Fruit fly (Drosophila melanogaster): ENCODE measurements around the gene hwt.

The hwt gene

dm6 chrX:12578328-12578700 lies 10.1 kb upstream of the hwt start (continued):
- TF ChIP-seq Pdp1 (GFP tag; optimal IDR thresholded peaks at IDR 0.05) = peak in 1 of 2 experiments; percentile 37
- TF ChIP-seq Hsf (GFP tag; optimal IDR thresholded peaks at IDR 0.05) = no peak
- no peak for TF ChIP-seq CG14014 (GFP tag; IDR thresholded peaks at IDR 0.05)
- no peak for TF ChIP-seq Mad (GFP tag; optimal IDR thresholded peaks at IDR 0.05)

- TF ChIP-seq CG12769 (tag; optimal IDR thresholded peaks at IDR 0.05) (peak; percentile 36), exex (tag; optimal IDR thresholded peaks at IDR 0.05) (peak; percentile 34), slbo (GFP tag; IDR thresholded peaks at IDR 0.05) (0 out of 2 replicates have a peak, but pooled peaks have one; percentile 13), otp (GFP tag; IDR thresholded peaks at IDR 0.05) (0 out of 3 replicates have a peak, but pooled peaks have one; percentile 33), H2.0 (GFP tag; IDR thresholded peaks at IDR 0.05) (no peak), Ptx1 (GFP tag; IDR thresholded peaks at IDR 0.05) (0 out of 2 replicates have a peak, but pooled peaks have one; percentile 26), D19B (GFP tag; optimal IDR thresholded peaks at IDR 0.05) (peak; percentile 92), so (GFP tag; IDR thresholded peaks at IDR 0.05) (0 out of 3 replicates have a peak, but pooled peaks have one; percentile 19), grn (GFP tag; optimal IDR thresholded peaks at IDR 0.05) (peak; percentile 57), CG6654 (GFP tag; optimal IDR thresholded peaks at IDR 0.05) (no peak), crp (GFP tag; optimal IDR thresholded peaks at IDR 0.05) (peak in 1 of 2 experiments; percentile 3), Blimp-1 (GFP tag; optimal IDR thresholded peaks at IDR 0.05) (peak; percentile 38), mirr (GFP tag; optimal IDR thresholded peaks at IDR 0.05) (peak; percentile 63), GATAe (GFP tag; conservative IDR thresholded peaks at IDR 0.05) (peak; percentile 92), cwo (GFP tag; optimal IDR thresholded peaks at IDR 0.05) (peak; percentile 16), pfk (GFP tag; optimal IDR thresholded peaks at IDR 0.05) (peak; percentile 0), CG3407 (GFP tag; optimal IDR thresholded peaks at IDR 0.05) (peak; percentile 5), chinmo (GFP tag; IDR thresholded peaks at IDR 0.05; ENCODE audit: partially characterized antibody) (0 out of 4 replicates have a peak, but pooled peaks have one; percentile 20), row (GFP tag; IDR thresholded peaks at IDR 0.05) (peak; percentile 39; the same call in 2 of the 3 replicates), sens (GFP tag) (peak; percentile 78), Med (GFP tag) (peak; percentile 73), Ravus (GFP tag; IDR thresholded peaks at IDR 0.05) (no peak), phol (tag; optimal IDR thresholded peaks at IDR 0.05) (peak; percentile 6), twi (tag; optimal IDR thresholded peaks at IDR 0.05) (peak; percentile 51), sug (tag; optimal IDR thresholded peaks at IDR 0.05) (peak; percentile 81), schlank (tag; optimal IDR thresholded peaks at IDR 0.05) (no peak), Adf1 (GFP tag; IDR thresholded peaks at IDR 0.05) (no peak), Atf-2 (GFP tag; optimal IDR thresholded peaks at IDR 0.05) (no peak), CG34376 (GFP tag; optimal IDR thresholded peaks at IDR 0.05) (peak; percentile 1), lab (GFP tag; optimal IDR thresholded peaks at IDR 0.05) (peak; percentile 20)
These were observed 9.5 kb upstream of the hwt start for dm6 chrX:12577722-12578121.

- TF ChIP-seq CG11247 (GFP tag; IDR thresholded peaks at IDR 0.05) = no peak
- no peak for TF ChIP-seq CG7786 (GFP tag; optimal IDR thresholded peaks at IDR 0.05)
- TF ChIP-seq nerfin-2 (GFP tag; IDR thresholded peaks at IDR 0.05; ENCODE audit: partially characterized antibody) = no peak
- peak; percentile 18; the same call in 1 of the 2 replicates for TF ChIP-seq E2f2 (GFP tag; IDR thresholded peaks at IDR 0.05)
- TF ChIP-seq CG10321 (GFP tag; IDR thresholded peaks at IDR 0.05) = peak; percentile 78
- TF ChIP-seq sqz (GFP tag; optimal IDR thresholded peaks at IDR 0.05) = peak; percentile 32
- TF ChIP-seq jumu (GFP tag; optimal IDR thresholded peaks at IDR 0.05) = peak; percentile 11
- peak; percentile 44 to 48 for TF ChIP-seq Pdp1 (GFP tag; optimal IDR thresholded peaks at IDR 0.05)
- TF ChIP-seq CG4328 (GFP tag; optimal IDR thresholded peaks at IDR 0.05) = no peak
- peak; percentile 49 for TF ChIP-seq odd (GFP tag; optimal IDR thresholded peaks at IDR 0.05)
- peak; percentile 75 for TF ChIP-seq CG7839 (tag; optimal IDR thresholded peaks at IDR 0.05)
- TF ChIP-seq grau (tag; optimal IDR thresholded peaks at IDR 0.05) = peak; percentile 66
- TF ChIP-seq hkb (optimal IDR thresholded peaks at IDR 0.05) = no peak
- peak; percentile 48; the same call in 1 of the 2 replicates for TF ChIP-seq hkb (GFP tag; IDR thresholded peaks at IDR 0.05)
- peak; percentile 46; the same call in 1 of the 2 replicates for TF ChIP-seq CG32767 (GFP tag; IDR thresholded peaks at IDR 0.05)
- peak; percentile 78 for TF ChIP-seq chn (GFP tag; optimal IDR thresholded peaks at IDR 0.05)
These were observed 7.7 kb upstream of the hwt start for dm6 chrX:12575827-12576408.
